Fruit fly (Drosophila melanogaster): Measurements from ENCODE around the gene CG42779.

dm6 chr3R:17126838-17127237 is 5.5 kb downstream of the CG42779 start, which contains the start of the genes CG17477 and CG31269:
- TF ChIP-seq ttk (optimal IDR thresholded peaks at IDR 0.05) (no peak), h (optimal IDR thresholded peaks at IDR 0.05) (no peak), psq (optimal IDR thresholded peaks at IDR 0.05) (no peak), Sin3A (optimal IDR thresholded peaks at IDR 0.05) (no peak), insv (optimal IDR thresholded peaks at IDR 0.05) (no peak), Myc (optimal IDR thresholded peaks at IDR 0.05) (no peak)

Data from Kc167 (cell line).